Fruit fly (Drosophila melanogaster) whole organism, embryonic: ENCODE results near the gene FipoQ.

ENCODE experiments used
- ATbp ChIP-seq: fragments of 200-800 bp; sonication (Bioruptor generic); optimal IDR thresholded peaks from 2 replicates; lab custom pipeline; 2017; ENCODE audit warnings: missing biosample characterization, mild to moderate bottlenecking, missing genetic modification characterization, missing genetic modification reagents
- Asciz ChIP-seq: fragments of 200-800 bp; sonication (Bioruptor generic); optimal IDR thresholded peaks from 2 replicates; lab custom pipeline; 2017; ENCODE audit warnings: missing biosample characterization, mild to moderate bottlenecking, missing genetic modification characterization, missing genetic modification reagents
- BtbVII ChIP-seq: fragments of 200-800 bp; sonication (Bioruptor generic); optimal IDR thresholded peaks from 3 replicates; lab custom pipeline; 2017; ENCODE audit warnings: missing biosample characterization, mild to moderate bottlenecking, missing genetic modification characterization
- CG10147 ChIP-seq: fragments of 200-800 bp; sonication (Bioruptor generic); optimal IDR thresholded peaks from 2 replicates; lab custom pipeline; 2019; ENCODE audit warnings: missing biosample characterization, mild to moderate bottlenecking, missing genetic modification characterization, moderate library complexity
- CG10543 ChIP-seq: fragments of 200-800 bp; sonication (Bioruptor generic); optimal IDR thresholded peaks from 3 replicates; lab custom pipeline; 2017; ENCODE audit warnings: missing biosample characterization, mild to moderate bottlenecking, missing genetic modification characterization, moderate library complexity
- CG11093 ChIP-seq: fragments of 200-800 bp; sonication (Bioruptor generic); IDR thresholded peaks from 3 replicates; pipeline ENCODE4 v1.3.6; 2022; ENCODE audit warnings: missing biosample characterization, missing genetic modification characterization
- CG12071 ChIP-seq: fragments of 200-800 bp; sonication (Bioruptor generic); optimal IDR thresholded peaks from 3 replicates; lab custom pipeline; 2018; ENCODE audit warnings: missing biosample characterization, mild to moderate bottlenecking, missing genetic modification characterization
- CG12659 ChIP-seq: fragments of 200-800 bp; sonication (Bioruptor generic); optimal IDR thresholded peaks from 3 replicates; lab custom pipeline; 2017; ENCODE audit warnings: mild to moderate bottlenecking, missing biosample characterization, missing genetic modification reagents, missing genetic modification characterization
- CG14014 ChIP-seq: fragments of 200-800 bp; sonication (Bioruptor generic); IDR thresholded peaks from 2 replicates; pipeline ENCODE4 v1.3.6; 2022; ENCODE audit warnings: missing biosample characterization, missing genetic modification characterization
- CG1529 ChIP-seq: fragments of 200-800 bp; sonication (Bioruptor generic); optimal IDR thresholded peaks from 3 replicates; lab custom pipeline; 2018; ENCODE audit warnings: missing biosample characterization, missing genetic modification characterization
- CG15514 ChIP-seq: fragments of 200-800 bp; sonication (Bioruptor generic); optimal IDR thresholded peaks from 3 replicates; lab custom pipeline; 2017; ENCODE audit warnings: missing biosample characterization, missing genetic modification characterization, mild to moderate bottlenecking, moderate library complexity, missing genetic modification reagents
- CG17385 ChIP-seq: fragments of 200-800 bp; sonication (Bioruptor generic); optimal IDR thresholded peaks from 3 replicates; lab custom pipeline; 2018; ENCODE audit warnings: missing biosample characterization, mild to moderate bottlenecking, missing genetic modification characterization
- CG18476 ChIP-seq: fragments of 200-800 bp; sonication (Bioruptor generic); optimal IDR thresholded peaks from 2 replicates; lab custom pipeline; 2016; ENCODE audit warnings: missing biosample characterization, mild to moderate bottlenecking, missing genetic modification characterization
- CG2199 ChIP-seq: fragments of 200-800 bp; sonication (Bioruptor generic); IDR thresholded peaks from 3 replicates; pipeline ENCODE4 v1.3.6; 2022; ENCODE audit warnings: missing biosample characterization, missing genetic modification characterization
- CG2202 ChIP-seq: fragments of 200-800 bp; sonication (Bioruptor generic); optimal IDR thresholded peaks from 2 replicates; lab custom pipeline; 2018; ENCODE audit warnings: missing biosample characterization, mild to moderate bottlenecking, missing genetic modification characterization
- CG33557 ChIP-seq: fragments of 200-800 bp; sonication (Bioruptor generic); optimal IDR thresholded peaks from 2 replicates; lab custom pipeline; 2019; ENCODE audit warnings: missing biosample characterization, mild to moderate bottlenecking, missing genetic modification characterization, moderate library complexity
- CG4707 ChIP-seq: fragments of 200-800 bp; sonication (Bioruptor generic); optimal IDR thresholded peaks from 2 replicates; lab custom pipeline; 2018; ENCODE audit warnings: missing biosample characterization, mild to moderate bottlenecking, missing genetic modification characterization, moderate library complexity
- CG6254 ChIP-seq: fragments of 200-800 bp; sonication (Bioruptor generic); optimal IDR thresholded peaks from 3 replicates; lab custom pipeline; 2017; ENCODE audit warnings: mild to moderate bottlenecking, missing biosample characterization, missing genetic modification reagents, missing genetic modification characterization
- CG7357 ChIP-seq: fragments of 200-800 bp; sonication (Bioruptor generic); IDR thresholded peaks from 3 replicates; pipeline ENCODE4 v1.3.6; 2022; ENCODE audit warnings: missing biosample characterization, missing genetic modification characterization
- CG8281 ChIP-seq: fragments of 200-800 bp; sonication (Bioruptor generic); optimal IDR thresholded peaks from 2 replicates; lab custom pipeline; 2018; ENCODE audit warnings: missing biosample characterization, mild to moderate bottlenecking, missing genetic modification characterization, moderate library complexity
- CG8290 ChIP-seq, 3 experiments: fragments of 200-800 bp; sonication (Bioruptor generic); optimal IDR thresholded peaks; 2 replicates each; lab custom pipeline; 2016 to 2019; ENCODE audit warnings: missing biosample characterization in 3 of 3, missing genetic modification characterization in 3 of 3, mild to moderate bottlenecking in 2 of 3, moderate library complexity in 1 of 3
- Chrac-16 ChIP-seq: fragments of 200-800 bp; sonication (Bioruptor generic); optimal IDR thresholded peaks from 3 replicates; lab custom pipeline; 2016; ENCODE audit warnings: missing biosample characterization, missing genetic modification characterization
- CrebB ChIP-seq: fragments of 200-800 bp; sonication (Bioruptor generic); optimal IDR thresholded peaks from 3 replicates; lab custom pipeline; 2018; ENCODE audit warnings: missing biosample characterization, mild to moderate bottlenecking, missing genetic modification characterization
- Doc2 ChIP-seq: fragments of 200-800 bp; sonication (Bioruptor generic); IDR thresholded peaks from 2 replicates; pipeline ENCODE4 v1.3.6; 2022; ENCODE audit warnings: missing biosample characterization, missing genetic modification characterization
- E2f2 ChIP-seq: fragments of 200-800 bp; sonication (Bioruptor generic); IDR thresholded peaks from 2 replicates; pipeline ENCODE4 v1.3.6; 2022; ENCODE audit warnings: missing biosample characterization, missing genetic modification characterization
- Fer1 ChIP-seq: fragments of 200-800 bp; sonication (Bioruptor generic); optimal IDR thresholded peaks from 2 replicates; lab custom pipeline; 2017; ENCODE audit warnings: missing biosample characterization, mild to moderate bottlenecking, missing genetic modification characterization
- MTF-1 ChIP-seq: fragments of 200-800 bp; sonication (Bioruptor generic); optimal IDR thresholded peaks from 2 replicates; lab custom pipeline; 2018; ENCODE audit warnings: missing biosample characterization, mild to moderate bottlenecking, missing genetic modification characterization, borderline replicate concordance
- Spps ChIP-seq: fragments of 200-800 bp; sonication (Bioruptor generic); optimal IDR thresholded peaks from 2 replicates; lab custom pipeline; 2018; ENCODE audit warnings: missing biosample characterization, mild to moderate bottlenecking, missing genetic modification characterization
- Vsx1 ChIP-seq: fragments of 200-800 bp; sonication (Bioruptor generic); optimal IDR thresholded peaks from 2 replicates; lab custom pipeline; 2017; ENCODE audit warnings: missing biosample characterization, mild to moderate bottlenecking, missing genetic modification characterization, missing genetic modification reagents
- ab ChIP-seq: fragments of 200-800 bp; sonication (Bioruptor generic); optimal IDR thresholded peaks from 2 replicates; lab custom pipeline; 2016; ENCODE audit warnings: missing biosample characterization, missing genetic modification characterization
- ap ChIP-seq: fragments of 200-800 bp; sonication (Bioruptor generic); IDR thresholded peaks from 2 replicates; pipeline ENCODE4 v1.3.6; 2022; ENCODE audit warnings: missing biosample characterization, missing genetic modification characterization
- bsh ChIP-seq, 2 experiments: fragments of 200-800 bp; sonication (Bioruptor generic); optimal IDR thresholded peaks; 2 replicates each; lab custom pipeline; 2017 to 2018; ENCODE audit warnings: mild to moderate bottlenecking in 2 of 2, missing biosample characterization in 2 of 2, missing genetic modification characterization in 2 of 2, moderate library complexity in 1 of 2
- crc ChIP-seq: fragments of 200-800 bp; sonication (Bioruptor generic); optimal IDR thresholded peaks from 2 replicates; lab custom pipeline; 2016; ENCODE audit warnings: missing biosample characterization, missing genetic modification characterization
- ems ChIP-seq: fragments of 200-800 bp; sonication (Bioruptor generic); optimal IDR thresholded peaks from 3 replicates; lab custom pipeline; 2016; ENCODE audit warnings: missing biosample characterization, missing genetic modification characterization
- ewg ChIP-seq: fragments of 200-800 bp; sonication (Bioruptor generic); optimal IDR thresholded peaks from 3 replicates; lab custom pipeline; 2017; ENCODE audit warnings: mild to moderate bottlenecking, missing biosample characterization, missing genetic modification reagents, missing genetic modification characterization
- gcm2 ChIP-seq: fragments of 200-800 bp; sonication (Bioruptor generic); optimal IDR thresholded peaks from 2 replicates; lab custom pipeline; 2016; ENCODE audit warnings: missing biosample characterization, missing genetic modification characterization
- grn ChIP-seq: fragments of 200-800 bp; sonication (Bioruptor generic); optimal IDR thresholded peaks from 3 replicates; lab custom pipeline; 2017; ENCODE audit warnings: missing biosample characterization, missing genetic modification characterization
- hkb ChIP-seq, 2 experiments: fragments of 200-800 bp in 1 of 2; fragments of >200 bp in 1 of 2; sonication (Bioruptor generic) in 1 of 2; IDR thresholded peaks in 1 of 2; optimal IDR thresholded peaks in 1 of 2; 2 replicates each; pipeline versions ENCODE4 v1.3.6 to Lab custom; 2017 to 2022; ENCODE audit warnings: missing biosample characterization in 1 of 2, missing genetic modification characterization in 1 of 2
- lab ChIP-seq: fragments of 200-800 bp; sonication (Bioruptor generic); optimal IDR thresholded peaks from 3 replicates; lab custom pipeline; 2017; ENCODE audit warnings: missing biosample characterization, missing genetic modification characterization, mild to moderate bottlenecking, moderate library complexity, missing genetic modification reagents
- lbe ChIP-seq: fragments of 200-800 bp; sonication (Bioruptor generic); optimal IDR thresholded peaks from 2 replicates; lab custom pipeline; 2016; ENCODE audit warnings: missing biosample characterization, mild to moderate bottlenecking, missing genetic modification characterization
- lola ChIP-seq, 3 experiments: fragments of >200 bp in 2 of 3; fragments of 200-800 bp in 1 of 3; sonication (Bioruptor generic) in 1 of 3; optimal IDR thresholded peaks; 2 replicates each; lab custom pipeline; 2017 to 2019; ENCODE audit warnings: missing biosample characterization in 3 of 3, missing genetic modification characterization in 3 of 3, mild to moderate bottlenecking in 1 of 3, moderate library complexity in 1 of 3
- mam ChIP-seq: fragments of 200-800 bp; sonication (Bioruptor generic); optimal IDR thresholded peaks from 3 replicates; lab custom pipeline; 2016; ENCODE audit warnings: missing biosample characterization, missing genetic modification characterization
- onecut ChIP-seq: fragments of 200-800 bp; sonication (Bioruptor generic); IDR thresholded peaks from 2 replicates; pipeline ENCODE4 v1.3.6; 2022; ENCODE audit warnings: missing biosample characterization, missing genetic modification characterization
- ranshi ChIP-seq: fragments of 200-800 bp; sonication (Bioruptor generic); IDR thresholded peaks from 2 replicates; pipeline ENCODE4 v1.3.6; 2022; ENCODE audit warnings: missing biosample characterization, missing genetic modification characterization
- rib ChIP-seq: fragments of 200-800 bp; sonication (Bioruptor generic); IDR thresholded peaks from 2 replicates; pipeline ENCODE4 v1.3.6; 2022; ENCODE audit warnings: missing biosample characterization, missing genetic modification characterization
- schlank ChIP-seq: fragments of 200-800 bp; sonication (Bioruptor generic); optimal IDR thresholded peaks from 2 replicates; lab custom pipeline; 2018; ENCODE audit warnings: missing biosample characterization, mild to moderate bottlenecking, missing genetic modification characterization
- tgo ChIP-seq: fragments of 200-800 bp; sonication (Bioruptor generic); IDR thresholded peaks from 3 replicates; pipeline ENCODE4 v1.3.6; 2022; ENCODE audit warnings: missing biosample characterization, missing genetic modification characterization
- unpg ChIP-seq: fragments of 200-800 bp; sonication (Bioruptor generic); optimal IDR thresholded peaks from 3 replicates; lab custom pipeline; 2018; ENCODE audit warnings: missing biosample characterization, mild to moderate bottlenecking, missing genetic modification characterization, moderate library complexity
- vvl ChIP-seq: fragments of 200-800 bp; sonication (Bioruptor generic); IDR thresholded peaks from 2 replicates; pipeline ENCODE4 v1.3.6; 2022; ENCODE audit warnings: missing biosample characterization, missing genetic modification characterization

The FipoQ gene

DNA sequence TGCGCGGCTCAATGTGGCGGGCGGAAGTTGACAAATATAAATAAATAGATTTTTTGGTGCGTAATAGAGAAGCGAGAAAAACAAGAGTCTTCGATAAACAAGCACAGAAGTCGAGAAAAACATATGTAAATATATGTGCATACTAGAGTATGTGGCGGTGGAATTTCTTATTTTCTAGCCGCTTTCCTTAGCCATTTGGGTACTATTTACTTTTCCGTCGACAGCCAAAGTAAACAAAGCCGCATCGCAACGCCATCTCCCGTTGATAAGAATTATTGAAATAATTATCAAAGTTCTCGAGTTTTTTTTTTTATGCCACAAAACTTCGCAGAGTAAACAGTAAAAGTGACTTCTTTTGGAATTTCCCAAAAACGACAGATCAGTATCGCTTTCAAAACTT, 14.7 kb upstream of the FipoQ start (continued):
- TF ChIP-seq lola (GFP tag; optimal IDR thresholded peaks at IDR 0.05; lab: Kevin White, UChicago), result peak in 1 of 3 experiments; percentile 2
- TF ChIP-seq MTF-1 (GFP tag; lab: Kevin White, UChicago), result peak; percentile 45
- peak; percentile 20 for TF ChIP-seq Fer1 (GFP tag; lab: Kevin White, UChicago)
- no peak for TF ChIP-seq CG2199 (GFP tag; lab: Robert Waterston, UW)
- peak; percentile 69 for TF ChIP-seq lab
- peak; percentile 42 for TF ChIP-seq CrebB (tag; lab: Kevin White, UChicago)
- TF ChIP-seq grn (GFP tag; lab: Kevin White, UChicago), result peak; percentile 38
- peak; percentile 21; the same call in 1 of the 2 replicates for TF ChIP-seq CG14014 (GFP tag; lab: Robert Waterston, UW)
- no peak for TF ChIP-seq Doc2 (GFP tag; lab: Robert Waterston, UW)
- TF ChIP-seq Vsx1 (GFP tag; lab: Kevin White, UChicago), result peak; percentile 57
- TF ChIP-seq tgo (GFP tag; lab: Robert Waterston, UW), result no peak
- peak; percentile 34 for TF ChIP-seq CG8281 (tag; lab: Kevin White, UChicago)
- peak; percentile 27 for TF ChIP-seq CG12071
- no peak for TF ChIP-seq rib (GFP tag; lab: Robert Waterston, UW)
- peak; percentile 6 for TF ChIP-seq ewg (GFP tag; lab: Kevin White, UChicago)
- peak; percentile 16 for TF ChIP-seq CG10543 (GFP tag; lab: Kevin White, UChicago)
- no peak for TF ChIP-seq ap (GFP tag; lab: Robert Waterston, UW)
- TF ChIP-seq ems (GFP tag; lab: Kevin White, UChicago), result peak; percentile 2
- peak in 1 of 2 experiments; percentile 49 for TF ChIP-seq bsh (GFP tag; optimal IDR thresholded peaks at IDR 0.05; lab: Kevin White, UChicago)
- TF ChIP-seq CG6254 (GFP tag; lab: Kevin White, UChicago), result peak; percentile 13
- no peak for TF ChIP-seq mam
- TF ChIP-seq CG18476 (GFP tag; lab: Kevin White, UChicago), result no peak
- TF ChIP-seq onecut (GFP tag; lab: Robert Waterston, UW), result peak; percentile 54
- peak; percentile 12 for TF ChIP-seq CG2202 (tag; lab: Kevin White, UChicago)
- peak; percentile 87 for TF ChIP-seq ATbp (GFP tag; lab: Kevin White, UChicago)
- peak; percentile 8 for TF ChIP-seq Spps (tag; lab: Kevin White, UChicago)
- no peak for TF ChIP-seq CG33557 (GFP tag; lab: Kevin White, UChicago)
- TF ChIP-seq CG7357 (GFP tag; lab: Robert Waterston, UW), result no peak
- peak; percentile 19 for TF ChIP-seq CG17385 (GFP tag; lab: Kevin White, UChicago)
- peak; percentile 53 for TF ChIP-seq BtbVII (GFP tag; lab: Kevin White, UChicago)
- no peak for TF ChIP-seq Chrac-16
- TF ChIP-seq hkb (optimal IDR thresholded peaks at IDR 0.05; lab: Kevin White, UChicago), result no peak
- 0 out of 2 replicates have a peak, but pooled peaks have one; percentile 43 for TF ChIP-seq hkb (GFP tag; IDR thresholded peaks at IDR 0.05; lab: Robert Waterston, UW)
- TF ChIP-seq E2f2, result peak; percentile 42; the same call in 1 of the 2 replicates
- TF ChIP-seq ranshi (GFP tag; lab: Robert Waterston, UW), result peak; percentile 10; the same call in 1 of the 2 replicates
- peak; percentile 23 for TF ChIP-seq CG15514
- peak; percentile 33 for TF ChIP-seq CG1529 (GFP tag; lab: Kevin White, UChicago)
- TF ChIP-seq lbe (GFP tag; lab: Kevin White, UChicago), result no peak
- peak; percentile 19 for TF ChIP-seq CG10147
- peak; percentile 12 for TF ChIP-seq CG4707 (GFP tag; lab: Kevin White, UChicago)
- TF ChIP-seq unpg (GFP tag; lab: Kevin White, UChicago), result peak; percentile 20
- no peak for TF ChIP-seq ab (GFP tag; lab: Kevin White, UChicago)
- no peak for TF ChIP-seq CG8290 (GFP tag; optimal IDR thresholded peaks at IDR 0.05; lab: Kevin White, UChicago)
- peak in 1 of 2 experiments; percentile 22 for TF ChIP-seq CG8290 (tag; optimal IDR thresholded peaks at IDR 0.05; lab: Kevin White, UChicago)
- peak; percentile 20 for TF ChIP-seq schlank
- no peak for TF ChIP-seq CG11093 (GFP tag; lab: Robert Waterston, UW)
- peak; percentile 38; the same call in 1 of the 2 replicates for TF ChIP-seq vvl (GFP tag; lab: Robert Waterston, UW)
- peak; percentile 22 for TF ChIP-seq CG12659 (GFP tag; lab: Kevin White, UChicago)
- TF ChIP-seq gcm2 (GFP tag; lab: Kevin White, UChicago), result no peak
- TF ChIP-seq Asciz (GFP tag; lab: Kevin White, UChicago), result peak; percentile 56
- TF ChIP-seq crc (GFP tag; lab: Kevin White, UChicago), result no peak
